Fruit fly (Drosophila melanogaster): Measurements from ENCODE around the gene Ror.

DNA sequence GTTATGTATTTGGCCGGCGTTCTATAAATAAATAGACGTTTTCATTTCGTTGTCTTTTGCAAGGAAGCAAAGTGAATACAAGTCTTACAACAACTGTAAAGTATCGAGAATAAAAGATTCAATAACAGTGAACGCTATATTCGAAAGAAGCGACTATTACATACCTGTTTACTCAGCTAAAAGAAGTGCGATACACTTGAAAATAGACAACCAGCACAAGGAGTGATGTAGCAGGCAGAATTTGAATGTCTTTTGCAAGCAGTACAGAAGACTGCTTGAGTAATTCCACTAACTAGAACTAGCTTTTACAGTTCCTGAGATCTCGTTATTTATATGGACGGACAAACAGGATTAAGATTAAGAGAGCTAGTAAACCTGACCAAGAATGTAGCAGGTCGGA, 46.7 kb downstream of the Ror start:
- no peak for TF ChIP-seq EcR (GFP tag; optimal IDR thresholded peaks at IDR 0.05)
- no peak for TF ChIP-seq usp (GFP tag; optimal IDR thresholded peaks at IDR 0.05)

Measured in whole organism.